Worm (Caenorhabditis elegans) whole organism, midembryonic: ENCODE measurements around the gene dot-1.4.

ENCODE experiments used
- T22C8.4 ChIP-seq: fragments of 200-800 bp; sonication (Bioruptor generic); IDR thresholded peaks from 2 replicates; pipeline ENCODE4 v1.3.6; 2022; ENCODE audit warnings: missing genetic modification characterization, missing compliant biosample characterization
- cog-1 ChIP-seq: sonication (generic microtip); optimal IDR thresholded peaks from 2 replicates; lab custom pipeline; 2016; ENCODE audit warnings: missing genetic modification characterization, missing compliant biosample characterization
- flt-1 ChIP-seq: fragments of 200-800 bp; sonication (Bioruptor generic); IDR thresholded peaks from 2 replicates; pipeline ENCODE4 v1.3.6; 2022; ENCODE audit warnings: missing genetic modification characterization, missing compliant biosample characterization
- klf-2 ChIP-seq: fragments of 200-800 bp; sonication (Bioruptor generic); conservative IDR thresholded peaks from 2 replicates; pipeline ENCODE4 v1.3.6; 2022; ENCODE audit warnings: missing genetic modification reagents, missing genetic modification characterization, missing compliant biosample characterization
- med-1 ChIP-seq: sonication (generic microtip); optimal IDR thresholded peaks from 2 replicates; lab custom pipeline; 2017; ENCODE audit warnings: missing genetic modification characterization, mild to moderate bottlenecking, missing compliant biosample characterization, antibody characterized with exemption, missing genetic modification reagents; ENCODE audit not compliant: insufficient read depth
- ref-1 ChIP-seq: fragments of 200-800 bp; sonication (Bioruptor generic); conservative IDR thresholded peaks from 2 replicates; pipeline ENCODE4 v1.3.6; 2022; ENCODE audit warnings: missing genetic modification reagents, missing genetic modification characterization, missing compliant biosample characterization
- tab-1 ChIP-seq: fragments of 200-800 bp; sonication (Bioruptor generic); IDR thresholded peaks from 2 replicates; pipeline ENCODE4 v1.3.6; 2022; ENCODE audit warnings: missing genetic modification characterization, missing compliant biosample characterization
- ztf-23 ChIP-seq: fragments of 200-800 bp; sonication (Bioruptor generic); IDR thresholded peaks from 2 replicates; pipeline ENCODE4 v1.3.6; 2022; ENCODE audit warnings: missing genetic modification reagents, missing genetic modification characterization, missing compliant biosample characterization
- ztf-29 ChIP-seq: fragments of 200-800 bp; sonication (Bioruptor generic); IDR thresholded peaks from 2 replicates; pipeline ENCODE4 v1.3.6; 2022; ENCODE audit warnings: missing genetic modification reagents, missing genetic modification characterization, missing compliant biosample characterization

DNA sequence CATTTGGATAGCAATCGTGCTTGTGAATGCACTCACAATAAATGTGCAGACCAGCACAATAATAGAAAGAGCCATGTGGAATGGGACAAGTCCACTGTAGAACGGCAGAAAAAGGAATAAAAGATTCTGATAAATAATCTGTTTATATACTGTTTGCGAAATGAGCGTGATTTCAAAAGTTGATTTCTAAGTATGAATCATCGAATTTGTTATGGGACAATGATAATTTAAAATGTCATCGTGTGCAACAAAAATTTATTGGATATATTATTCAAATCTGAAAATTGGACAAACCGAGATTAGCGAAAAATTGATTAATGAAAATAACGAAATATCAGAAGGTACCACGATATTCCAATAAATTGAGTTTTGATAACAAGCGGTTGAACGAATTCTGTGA lies 7.4 kb upstream of the dot-1.4 start, which contains the start of gene F55G7.5:
- TF ChIP-seq med-1 (GFP tag; lab: Kevin White, UChicago) (no peak), klf-2 (no peak), flt-1 (GFP tag; lab: Robert Waterston, UW) (no peak), ztf-29 (GFP tag; lab: Robert Waterston, UW) (no peak), tab-1 (no peak), cog-1 (tag; lab: Kevin White, UChicago) (no peak), ztf-23 (GFP tag; lab: Robert Waterston, UW) (no peak), T22C8.4 (GFP tag; lab: Robert Waterston, UW) (no peak), ref-1 (GFP tag; lab: Robert Waterston, UW) (no peak)
